Worm (Caenorhabditis elegans) whole organism, dauer: ENCODE results near the gene Y119D3B.12.
"Not testable (repeated sequence)": the region's sequence is repeated elsewhere in the genome, so short reads cannot be mapped to it uniquely, and the experiment has no call there.

Experiments used
- unc-62 ChIP-seq: sonication (generic microtip); optimal IDR thresholded peaks from 2 replicates; lab custom pipeline; 2017; ENCODE audit warnings: missing biosample characterization, missing genetic modification reagents, missing genetic modification characterization

Y119D3B.12 gene

ce11 chrIII:1248335-1248734, 46.0 kb downstream of the Y119D3B.12 start:
- TF ChIP-seq unc-62 = no peak

ce11 chrIII:1249111-1249583, 46.8 kb downstream of the Y119D3B.12 start, which contains the start of the genes fbxa-76 and fbxa-77:
fbxa-76 (minus strand) TSS chrIII:1249161.
fbxa-77 (plus strand) TSS chrIII:1249475.
- no peak for TF ChIP-seq unc-62

- TF ChIP-seq unc-62 = not testable (repeated sequence)
Measured at ce11 chrIII:1256519-1256918, 54.2 kb downstream of the Y119D3B.12 start, which contains the start of gene fbxa-208. fbxa-208 (plus strand) TSS chrIII:1256819.
